Worm (Caenorhabditis elegans) whole organism, early embryonic: ENCODE results near the gene Y11D7A.3.

ENCODE experiments used
- B0310.2 ChIP-seq: sonication (generic microtip); optimal IDR thresholded peaks from 2 replicates; lab custom pipeline; 2016; ENCODE audit warnings: mild to moderate bottlenecking, missing genetic modification characterization, missing compliant biosample characterization
- ama-1 ChIP-seq: fragments of 150-350 bp; optimal IDR thresholded peaks from 2 replicates; lab custom pipeline; 2014
- ceh-13 ChIP-seq: fragments of 200-800 bp; sonication (Bioruptor generic); optimal IDR thresholded peaks from 2 replicates; lab custom pipeline; 2018; ENCODE audit warnings: mild to moderate bottlenecking, missing genetic modification characterization, missing compliant biosample characterization
- ceh-36 ChIP-seq: sonication (generic microtip); optimal IDR thresholded peaks from 2 replicates; lab custom pipeline; 2016; ENCODE audit warnings: missing genetic modification characterization, inconsistent platforms, missing compliant biosample characterization
- tbx-37 ChIP-seq: fragments of 200-800 bp; sonication (Bioruptor generic); conservative IDR thresholded peaks from 2 replicates; pipeline ENCODE4 v1.3.6; 2022; ENCODE audit warnings: missing genetic modification reagents, missing genetic modification characterization, missing compliant biosample characterization
- tra-4 ChIP-seq: sonication (generic microtip); optimal IDR thresholded peaks from 2 replicates; lab custom pipeline; 2017; ENCODE audit warnings: missing genetic modification characterization, missing compliant biosample characterization

DNA sequence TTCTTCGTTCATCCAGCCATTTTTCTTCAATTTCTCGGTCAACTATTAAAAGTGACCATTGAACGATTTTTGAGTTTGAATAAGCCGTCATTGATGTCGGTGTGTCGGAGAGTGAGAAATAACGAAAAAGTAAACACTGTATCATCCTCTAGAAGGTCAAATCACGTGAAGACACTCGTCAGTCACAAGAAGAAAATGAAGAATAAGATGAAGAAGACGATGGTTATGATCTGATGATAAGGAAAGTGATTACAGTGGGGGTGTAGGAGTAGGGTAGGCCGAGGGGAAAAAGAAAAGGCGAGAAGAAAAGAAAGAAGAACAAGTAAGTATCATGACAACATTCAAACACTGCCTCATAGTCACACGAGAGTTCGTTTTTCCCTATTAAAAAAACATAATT is 34.8 kb upstream of the Y11D7A.3 start:
- TF ChIP-seq ama-1 (lab: Kevin White, UChicago) = no peak
- TF ChIP-seq tbx-37 (GFP tag; lab: Robert Waterston, UW) = no peak
- no peak for TF ChIP-seq ceh-36 (tag; lab: Kevin White, UChicago)
- TF ChIP-seq tra-4 = no peak
- TF ChIP-seq ceh-13 (GFP tag; lab: Kevin White, UChicago) = no peak
- TF ChIP-seq B0310.2 = no peak
